Worm (Caenorhabditis elegans): ENCODE data around the gene twk-6.
A peak's percentile ranks its signal among the peaks of the same experiment; 100 is the strongest.

Gene twk-6

ce11 chrIII:4756983-4757382, 14.3 kb downstream of the twk-6 start, which contains the start of gene fbxl-2 (continued):
- TF ChIP-seq lin-26 (GFP tag; IDR thresholded peaks at IDR 0.05) (peak; percentile 78), rpc-1 (optimal IDR thresholded peaks at IDR 0.05) (no peak), rpc-1 (tag; optimal IDR thresholded peaks at IDR 0.05) (no peak), let-607 (tag; optimal IDR thresholded peaks at IDR 0.05) (peak; percentile 54 to 83), fkh-3 (tag; optimal IDR thresholded peaks at IDR 0.05) (peak; percentile 10), B0261.1 (tag; optimal IDR thresholded peaks at IDR 0.05) (peak; percentile 21), madf-10 (tag; optimal IDR thresholded peaks at IDR 0.05) (peak; percentile 65), snpc-4 (GFP tag; optimal IDR thresholded peaks at IDR 0.05) (peak; percentile 26), snpc-4 (tag; optimal IDR thresholded peaks at IDR 0.05) (peak in 3 of 4 experiments; percentile 74 to 82 (median 81)), akir-1 (GFP tag; optimal IDR thresholded peaks at IDR 0.05) (peak; percentile 16), nhr-179 (tag; optimal IDR thresholded peaks at IDR 0.05) (no peak), bed-1 (GFP tag; IDR thresholded peaks at IDR 0.05) (no peak), egl-44 (GFP tag; IDR thresholded peaks at IDR 0.05) (peak; percentile 78), Y56A3A.18 (GFP tag; IDR thresholded peaks at IDR 0.05) (peak; percentile 88), F49E8.2 (tag; optimal IDR thresholded peaks at IDR 0.05; ENCODE audit: insufficient read depth) (peak; percentile 64), gei-17 (GFP tag; optimal IDR thresholded peaks at IDR 0.05) (peak; percentile 78), tlf-1 (GFP tag; optimal IDR thresholded peaks at IDR 0.05) (peak; percentile 96), snpc-1.3 (tag; optimal IDR thresholded peaks at IDR 0.05; ENCODE audit: insufficient read depth) (peak; percentile 41), ztf-22 (GFP tag; optimal IDR thresholded peaks at IDR 0.05) (no peak), ceh-40 (GFP tag; IDR thresholded peaks at IDR 0.05) (no peak), ztf-28 (GFP tag; IDR thresholded peaks at IDR 0.05) (peak; percentile 87; the same call in 1 of the 2 replicates), attf-3 (GFP tag; conservative IDR thresholded peaks at IDR 0.05) (peak; percentile 80), pbrm-1 (GFP tag; IDR thresholded peaks at IDR 0.05) (peak; percentile 94), ekl-4 (GFP tag; IDR thresholded peaks at IDR 0.05) (peak; percentile 95), zfh-2 (GFP tag; conservative IDR thresholded peaks at IDR 0.05) (peak; percentile 92), hmg-1.2 (GFP tag; IDR thresholded peaks at IDR 0.05) (peak; percentile 82), rec-8 (tag; optimal IDR thresholded peaks at IDR 0.05) (no peak), B0336.3 (GFP tag; IDR thresholded peaks at IDR 0.05) (peak; percentile 95), nfyb-1 (GFP tag; IDR thresholded peaks at IDR 0.05) (peak; percentile 96), F23B12.7 (tag; optimal IDR thresholded peaks at IDR 0.05; ENCODE audit: insufficient read depth) (peak; percentile 83), lin-40 (tag; optimal IDR thresholded peaks at IDR 0.05) (no peak), mcd-1 (GFP tag; IDR thresholded peaks at IDR 0.05) (peak; percentile 96), ztf-26 (tag; optimal IDR thresholded peaks at IDR 0.05) (peak; percentile 78), unc-62 (GFP tag; optimal IDR thresholded peaks at IDR 0.05) (no peak), lin-54 (GFP tag; optimal IDR thresholded peaks at IDR 0.05) (peak; percentile 99), chd-7 (tag; optimal IDR thresholded peaks at IDR 0.05) (peak; percentile 71), mxl-1 (tag; optimal IDR thresholded peaks at IDR 0.05) (no peak), let-526 (GFP tag; IDR thresholded peaks at IDR 0.05) (peak; percentile 85), Y95B8A.8 (GFP tag; IDR thresholded peaks at IDR 0.05) (peak; percentile 84), ets-4 (GFP tag; optimal IDR thresholded peaks at IDR 0.05) (peak; percentile 35), ceh-27 (GFP tag; optimal IDR thresholded peaks at IDR 0.05) (peak; percentile 93), somi-1 (GFP tag; optimal IDR thresholded peaks at IDR 0.05) (peak; percentile 70), B0035.1 (tag; optimal IDR thresholded peaks at IDR 0.05) (peak; percentile 67), dpl-1 (GFP tag; optimal IDR thresholded peaks at IDR 0.05) (peak; percentile 98), attf-6 (GFP tag; IDR thresholded peaks at IDR 0.05) (peak; percentile 67; the same call in 1 of the 2 replicates), die-1 (tag; optimal IDR thresholded peaks at IDR 0.05) (no peak), ztf-3 (GFP tag; optimal IDR thresholded peaks at IDR 0.05) (peak; percentile 7), B0019.2 (GFP tag; conservative IDR thresholded peaks at IDR 0.05) (peak; percentile 59; the same call in 1 of the 2 replicates)

Data from whole organism, young adult.